Fruit fly (Drosophila melanogaster): ENCODE data around the gene CG15537.

The CG15537 gene

DNA sequence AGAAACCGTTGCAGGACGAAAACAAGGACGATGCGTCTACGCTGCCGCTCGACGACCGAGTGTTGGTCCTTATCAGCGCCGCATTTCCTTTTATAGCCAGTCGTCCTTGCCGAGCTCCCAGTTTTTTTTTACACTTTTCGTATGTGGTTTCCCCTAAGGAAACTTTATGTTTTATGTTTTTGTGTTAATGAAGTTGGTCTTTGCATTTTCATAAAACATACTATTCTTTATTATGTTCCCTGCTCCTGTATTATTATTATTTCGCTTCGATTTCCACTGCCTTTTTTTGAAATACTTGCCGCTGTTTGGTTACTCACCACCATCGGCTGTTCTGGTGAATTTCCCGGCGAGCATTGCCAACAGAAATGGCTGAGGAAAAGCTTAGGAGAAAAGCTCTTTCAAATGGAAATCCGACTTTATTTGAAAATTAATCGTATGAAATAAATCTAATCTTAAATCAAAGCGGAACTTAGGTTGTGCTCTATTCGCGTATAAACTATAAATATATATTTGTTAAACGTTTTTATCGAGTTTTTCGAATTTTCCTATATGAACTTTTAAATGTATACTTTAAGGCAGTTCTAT, at the start of gene CG15537:
Gene CG15537 (minus strand): TSS at position 51 of the 585 bp plus-strand sequence.
- TF ChIP-seq rn (GFP tag; IDR thresholded peaks at IDR 0.05) (no peak), CG17806 (tag; optimal IDR thresholded peaks at IDR 0.05) (no peak), D1 (tag; optimal IDR thresholded peaks at IDR 0.05) (no peak), fd96Ca (GFP tag; IDR thresholded peaks at IDR 0.05) (no peak), CG8159 (tag; optimal IDR thresholded peaks at IDR 0.05) (no peak), gl (tag; optimal IDR thresholded peaks at IDR 0.05) (no peak), CG4496 (GFP tag; IDR thresholded peaks at IDR 0.05) (no peak), CG9948 (tag; optimal IDR thresholded peaks at IDR 0.05) (no peak), Snoo (tag; optimal IDR thresholded peaks at IDR 0.05) (no peak), Pif1B (GFP tag; optimal IDR thresholded peaks at IDR 0.05) (no peak), CG15710 (tag; optimal IDR thresholded peaks at IDR 0.05) (no peak)

DNA sequence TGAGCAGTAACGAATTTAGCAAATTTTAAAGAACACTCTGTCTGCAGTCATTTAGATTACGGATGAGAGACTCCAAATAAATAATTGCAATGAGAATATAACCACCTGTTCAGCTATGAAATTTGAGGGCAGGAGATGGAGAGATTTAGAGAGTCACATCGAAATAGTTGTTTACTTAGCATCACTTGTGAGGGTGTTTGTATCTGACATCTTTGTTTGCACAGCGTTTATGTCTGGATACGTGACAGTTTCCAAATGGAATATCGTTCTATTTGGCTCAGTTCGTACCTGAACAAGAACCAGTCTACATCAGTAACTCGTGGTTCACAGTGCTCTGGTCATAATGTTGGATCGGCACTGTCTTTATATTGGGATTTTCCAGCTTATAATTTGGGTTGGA, 46.4 kb upstream of the CG15537 start, which contains the start of gene PH4alphaSG2:
Gene PH4alphaSG2 (plus strand): TSS at position 278 of the 400 bp plus-strand sequence.
- TF ChIP-seq gl (tag; optimal IDR thresholded peaks at IDR 0.05) (no peak), Pif1A (GFP tag; optimal IDR thresholded peaks at IDR 0.05) (no peak), CG34367 (tag; optimal IDR thresholded peaks at IDR 0.05) (no peak), CG9948 (tag; optimal IDR thresholded peaks at IDR 0.05) (no peak)

DNA sequence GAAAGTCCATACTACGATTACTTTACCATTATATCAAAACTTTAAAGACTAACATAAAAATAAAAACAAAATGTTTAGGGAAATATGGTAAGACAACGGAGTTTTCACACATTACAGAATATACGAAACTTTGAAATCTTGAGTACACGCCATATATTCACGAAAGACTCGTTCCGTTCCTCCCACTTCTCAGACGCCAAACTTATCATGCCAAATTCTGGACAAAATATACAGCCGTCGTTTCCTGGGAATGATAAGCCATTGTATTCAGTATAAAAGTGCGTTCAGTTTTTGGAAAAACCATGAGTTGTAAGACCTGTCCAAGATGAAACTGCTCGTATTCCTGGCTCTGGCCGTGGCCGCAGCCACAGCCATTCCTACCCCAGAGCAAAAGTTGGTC, 45.3 kb upstream of the CG15537 start, which contains the start of gene Jon99Fi:
Gene Jon99Fi (plus strand): TSS at position 301 of the 400 bp plus-strand sequence.
- TF ChIP-seq CG4496 (GFP tag; IDR thresholded peaks at IDR 0.05) (no peak), Pif1A (GFP tag; optimal IDR thresholded peaks at IDR 0.05) (no peak), Snoo (tag; optimal IDR thresholded peaks at IDR 0.05) (no peak)

DNA sequence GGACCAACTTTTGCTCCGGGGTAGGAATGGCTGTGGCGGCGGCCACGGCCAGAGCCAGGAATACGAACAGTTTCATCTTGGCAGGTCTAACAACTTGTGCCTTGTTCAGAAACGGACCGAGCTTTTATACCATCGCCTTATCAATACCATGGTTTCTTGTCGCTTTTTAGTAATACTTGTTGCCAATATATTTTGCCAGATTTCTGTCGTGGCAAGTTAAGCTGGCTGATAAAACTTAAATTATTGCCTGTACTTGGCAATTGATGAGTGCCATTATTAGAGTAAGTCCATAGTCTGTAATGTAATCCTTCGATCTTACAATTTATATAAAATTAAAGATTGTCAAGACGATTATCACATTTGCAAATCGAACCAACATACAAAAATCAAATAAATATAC, 44.4 kb upstream of the CG15537 start, which contains the start of gene Jon99Fii:
Gene Jon99Fii (minus strand): TSS at position 101 of the 400 bp plus-strand sequence.
- no peak for TF ChIP-seq CG17806 (tag; optimal IDR thresholded peaks at IDR 0.05)
- no peak for TF ChIP-seq CG34367 (tag; optimal IDR thresholded peaks at IDR 0.05)
- no peak for TF ChIP-seq Pif1B (GFP tag; optimal IDR thresholded peaks at IDR 0.05)
- TF ChIP-seq CG8159 (tag; optimal IDR thresholded peaks at IDR 0.05) = no peak
- TF ChIP-seq CG14655 (GFP tag; optimal IDR thresholded peaks at IDR 0.05) = no peak
- no peak for TF ChIP-seq CG10348 (GFP tag; IDR thresholded peaks at IDR 0.05)
- no peak for TF ChIP-seq D1 (tag; optimal IDR thresholded peaks at IDR 0.05)
- no peak for TF ChIP-seq fd96Ca (GFP tag; IDR thresholded peaks at IDR 0.05)
- TF ChIP-seq CG32121 (GFP tag; IDR thresholded peaks at IDR 0.05) = no peak
- TF ChIP-seq CG12605 (GFP tag; IDR thresholded peaks at IDR 0.05) = no peak
- no peak for TF ChIP-seq rn (GFP tag; IDR thresholded peaks at IDR 0.05)

DNA sequence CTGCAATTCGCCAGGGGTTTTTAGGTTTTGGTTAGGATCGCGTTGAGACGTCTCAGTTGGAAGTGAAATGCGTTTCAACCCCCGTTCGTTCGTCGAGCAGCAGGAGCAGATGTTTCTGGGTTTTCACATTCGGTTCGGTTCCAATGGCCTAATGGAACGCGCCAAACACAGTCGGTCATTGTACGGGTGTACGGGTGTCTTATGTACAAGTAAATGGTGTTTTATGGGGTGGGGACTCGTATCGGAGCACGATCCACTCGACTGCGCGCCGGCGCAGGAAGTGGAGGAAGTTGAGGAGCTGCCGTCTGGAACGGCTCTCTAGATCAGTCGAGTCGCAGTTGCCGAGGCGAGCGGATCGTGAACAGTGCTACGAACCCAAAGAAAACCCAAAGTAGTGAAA, 33.0 kb upstream of the CG15537 start, which contains the start of gene spdo:
Gene spdo (plus strand): TSS at position 318 of the 400 bp plus-strand sequence.
- no peak for TF ChIP-seq CG10348 (GFP tag; IDR thresholded peaks at IDR 0.05)
- no peak for TF ChIP-seq Snoo (tag; optimal IDR thresholded peaks at IDR 0.05)
- no peak for TF ChIP-seq CG17806 (tag; optimal IDR thresholded peaks at IDR 0.05)
- TF ChIP-seq rn (GFP tag; IDR thresholded peaks at IDR 0.05) = no peak
- no peak for TF ChIP-seq CG13204 (GFP tag; optimal IDR thresholded peaks at IDR 0.05)
- no peak for TF ChIP-seq CG15710 (tag; optimal IDR thresholded peaks at IDR 0.05)
- TF ChIP-seq gl (tag; optimal IDR thresholded peaks at IDR 0.05) = no peak
- TF ChIP-seq CG32121 (GFP tag; IDR thresholded peaks at IDR 0.05) = no peak
- TF ChIP-seq D1 (tag; optimal IDR thresholded peaks at IDR 0.05) = no peak
- TF ChIP-seq CG12605 (GFP tag; IDR thresholded peaks at IDR 0.05) = no peak
- no peak for TF ChIP-seq CG4496 (GFP tag; IDR thresholded peaks at IDR 0.05)
- no peak for TF ChIP-seq fd96Ca (GFP tag; IDR thresholded peaks at IDR 0.05)
- TF ChIP-seq CG9948 (tag; optimal IDR thresholded peaks at IDR 0.05) = no peak
- no peak for TF ChIP-seq CG8301 (tag; optimal IDR thresholded peaks at IDR 0.05)
- TF ChIP-seq EcR (GFP tag; optimal IDR thresholded peaks at IDR 0.05) = no peak
- no peak for TF ChIP-seq Pif1B (GFP tag; optimal IDR thresholded peaks at IDR 0.05)
- TF ChIP-seq Pif1A (GFP tag; optimal IDR thresholded peaks at IDR 0.05) = no peak
- TF ChIP-seq Ets98B (GFP tag; IDR thresholded peaks at IDR 0.05) = no peak
- TF ChIP-seq CG8159 (tag; optimal IDR thresholded peaks at IDR 0.05) = no peak
- TF ChIP-seq CG34367 (tag; optimal IDR thresholded peaks at IDR 0.05) = no peak

DNA sequence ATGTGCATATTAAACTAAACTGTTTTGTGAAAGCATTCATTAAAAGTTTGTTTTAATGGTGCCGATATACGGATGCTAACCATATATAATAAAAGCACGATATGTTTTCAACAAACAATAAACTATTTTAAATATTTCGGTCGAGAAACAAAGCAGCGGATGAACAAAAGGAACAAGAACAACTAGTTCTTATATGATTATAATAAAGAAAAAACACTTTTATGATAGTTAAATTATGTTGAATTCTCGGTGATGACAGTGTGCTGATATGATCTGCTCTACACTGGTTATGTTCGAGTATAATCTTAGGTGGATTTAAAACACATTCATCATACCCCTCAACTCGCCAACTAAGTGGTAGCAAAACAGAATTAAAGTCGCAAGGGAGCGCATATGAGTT, 32.5 kb upstream of the CG15537 start:
- TF ChIP-seq CG10348 (GFP tag; IDR thresholded peaks at IDR 0.05) = no peak
- no peak for TF ChIP-seq CG8301 (tag; optimal IDR thresholded peaks at IDR 0.05)
- TF ChIP-seq D1 (tag; optimal IDR thresholded peaks at IDR 0.05) = no peak
- no peak for TF ChIP-seq CG15710 (tag; optimal IDR thresholded peaks at IDR 0.05)
- no peak for TF ChIP-seq fd96Ca (GFP tag; IDR thresholded peaks at IDR 0.05)
- no peak for TF ChIP-seq Ets98B (GFP tag; IDR thresholded peaks at IDR 0.05)
- no peak for TF ChIP-seq rn (GFP tag; IDR thresholded peaks at IDR 0.05)
- TF ChIP-seq EcR (GFP tag; optimal IDR thresholded peaks at IDR 0.05) = no peak

DNA sequence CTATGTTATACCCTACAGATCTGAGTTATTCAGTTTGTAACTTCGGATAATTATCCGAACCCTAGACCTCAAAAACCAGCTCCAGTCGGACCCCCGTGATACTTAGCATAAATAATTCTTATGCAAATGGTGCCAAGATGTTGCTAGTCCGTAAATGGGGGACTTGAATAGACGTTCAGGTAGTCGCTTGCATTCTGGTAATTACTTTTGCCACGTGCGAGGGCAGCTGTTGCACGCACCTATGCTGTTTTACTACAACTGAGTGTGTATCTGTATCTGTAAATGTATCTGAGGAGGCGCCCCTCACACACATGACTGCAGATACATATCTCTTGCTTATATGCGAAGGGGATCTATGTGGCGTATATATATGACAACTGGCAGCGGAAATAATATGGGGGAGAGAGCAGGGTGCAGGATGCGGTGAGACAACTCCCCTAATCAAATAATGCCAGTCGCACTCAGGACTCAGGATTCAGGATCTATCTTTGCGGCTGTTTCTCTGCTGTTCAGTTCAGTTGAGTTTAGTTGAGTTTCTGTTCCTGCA, 31.3 kb upstream of the CG15537 start:
- TF ChIP-seq CG4496 (GFP tag; IDR thresholded peaks at IDR 0.05) = no peak
- no peak for TF ChIP-seq CG13204 (GFP tag; optimal IDR thresholded peaks at IDR 0.05)

Measured in whole organism, pupa.